Worm (Caenorhabditis elegans) whole organism, mixed stage, embryonic: ENCODE measurements around the gene srw-145.

Source experiments
- ham-2 ChIP-seq: fragments of 200-800 bp; sonication (Bioruptor generic); optimal IDR thresholded peaks from 2 replicates; lab custom pipeline; 2018; ENCODE audit warnings: mild to moderate bottlenecking, missing genetic modification characterization, missing compliant biosample characterization
- nhr-237 ChIP-seq: fragments of 150-350 bp; optimal IDR thresholded peaks from 2 replicates; lab custom pipeline; 2014; ENCODE audit warnings: missing biosample characterization, missing genetic modification characterization
- nhr-76 ChIP-seq: sonication (generic microtip); optimal IDR thresholded peaks from 2 replicates; lab custom pipeline; 2017; ENCODE audit warnings: missing biosample characterization, missing genetic modification characterization
- unc-62 ChIP-seq: fragments of 150-350 bp; optimal IDR thresholded peaks from 2 replicates; lab custom pipeline; 2014; ENCODE audit warnings: missing biosample characterization, missing genetic modification reagents, missing genetic modification characterization
- ztf-11 ChIP-seq: fragments of 150-350 bp; optimal IDR thresholded peaks from 2 replicates; lab custom pipeline; 2014; ENCODE audit warnings: missing biosample characterization, missing genetic modification characterization

DNA sequence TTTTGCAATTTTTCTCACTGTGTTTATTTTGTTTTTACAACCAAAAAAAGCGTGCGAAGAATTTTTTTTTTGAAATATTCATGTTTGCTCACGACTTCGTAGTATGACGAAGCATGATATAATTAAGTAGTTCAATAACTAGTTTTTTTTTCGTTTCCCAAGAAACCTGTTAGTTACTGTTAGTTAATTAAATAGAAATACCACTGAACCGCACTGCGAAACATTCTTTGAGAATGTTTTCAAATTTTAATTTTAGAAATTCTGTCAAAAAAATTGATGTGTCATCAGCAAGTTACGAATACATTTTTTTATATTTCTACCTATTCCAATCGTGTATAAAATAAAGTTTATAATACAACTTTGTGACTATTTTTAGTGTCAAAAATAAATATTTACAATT lies 10.6 kb upstream of the srw-145 start, which contains the start of gene srxa-12:
- TF ChIP-seq unc-62, result no peak
- TF ChIP-seq nhr-76 (tag; lab: Kevin White, UChicago), result no peak
- TF ChIP-seq ztf-11, result no peak
- no peak for TF ChIP-seq nhr-237 (tag; lab: Kevin White, UChicago)
- TF ChIP-seq ham-2 (GFP tag; lab: Kevin White, UChicago), result no peak
